Fruit fly (Drosophila melanogaster): ENCODE measurements around the gene Eaf6.

DNA sequence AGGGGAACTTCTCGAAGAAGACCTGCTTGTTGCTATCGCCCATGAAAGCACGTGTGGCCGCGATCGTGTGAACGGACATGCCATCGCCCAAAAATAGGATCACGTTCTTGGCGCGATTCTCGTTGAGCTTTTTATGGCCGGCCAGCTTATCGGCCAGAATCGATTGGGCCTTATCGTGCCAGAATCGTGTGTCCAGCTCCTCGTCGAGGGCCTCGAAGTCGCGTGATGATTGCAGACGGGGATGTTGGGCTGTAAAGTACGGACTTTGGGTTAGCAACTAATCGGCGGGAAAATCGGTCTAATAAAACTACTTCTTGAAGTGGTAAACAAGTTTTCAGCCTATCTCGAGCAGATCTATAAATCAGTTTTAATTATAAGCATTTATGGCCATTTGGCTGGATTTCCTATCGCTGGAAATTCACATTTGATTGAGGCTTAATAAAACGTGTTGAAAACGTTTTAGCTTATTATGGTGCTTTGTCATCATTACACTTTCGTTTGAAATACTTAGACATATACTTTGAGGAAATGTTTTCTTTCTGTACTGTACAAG is 13.9 kb downstream of the Eaf6 start:
- no peak for TF ChIP-seq Rel (GFP tag; optimal IDR thresholded peaks at IDR 0.05)
- TF ChIP-seq Rel (tag; optimal IDR thresholded peaks at IDR 0.05), result no peak
- TF ChIP-seq h (GFP tag; optimal IDR thresholded peaks at IDR 0.05), result no peak
- TF ChIP-seq Myc (optimal IDR thresholded peaks at IDR 0.05), result no peak
- no peak for TF ChIP-seq HLH106 (tag; optimal IDR thresholded peaks at IDR 0.05)
- TF ChIP-seq ey (GFP tag; optimal IDR thresholded peaks at IDR 0.05), result no peak
- TF ChIP-seq Hr78 (GFP tag; optimal IDR thresholded peaks at IDR 0.05), result no peak
- no peak for TF ChIP-seq Mio (GFP tag; optimal IDR thresholded peaks at IDR 0.05)
- no peak for TF ChIP-seq Sp1 (GFP tag; optimal IDR thresholded peaks at IDR 0.05)
- no peak for TF ChIP-seq pan (optimal IDR thresholded peaks at IDR 0.05)
- TF ChIP-seq brk (GFP tag; optimal IDR thresholded peaks at IDR 0.05), result no peak
- no peak for TF ChIP-seq OdsH (GFP tag; optimal IDR thresholded peaks at IDR 0.05)
- no peak for TF ChIP-seq CrebA (GFP tag; optimal IDR thresholded peaks at IDR 0.05; ENCODE audit: borderline replicate concordance)
